Worm (Caenorhabditis elegans) whole organism, L2 larva: ENCODE results near the gene str-3.

Experiments used
- ceh-82 ChIP-seq: fragments of 150-350 bp; optimal IDR thresholded peaks from 2 replicates; lab custom pipeline; 2014; ENCODE audit warnings: missing biosample characterization, missing genetic modification characterization
- lin-39 ChIP-seq: fragments of 150-350 bp; optimal IDR thresholded peaks from 2 replicates; lab custom pipeline; 2014; ENCODE audit warnings: missing biosample characterization, missing genetic modification reagents, missing genetic modification characterization
- lsy-2 ChIP-seq, 2 experiments: fragments of 150-350 bp in 1 of 2; sonication (generic microtip) in 1 of 2; optimal IDR thresholded peaks; 2 replicates each; lab custom pipeline; 2014 to 2017; ENCODE audit warnings: missing biosample characterization in 2 of 2, missing genetic modification characterization in 2 of 2
- nhr-237 ChIP-seq: fragments of 150-350 bp; optimal IDR thresholded peaks from 2 replicates; lab custom pipeline; 2014; ENCODE audit warnings: missing biosample characterization, missing genetic modification characterization
- skn-1 ChIP-seq: sonication (generic microtip); optimal IDR thresholded peaks from 2 replicates; lab custom pipeline; 2017; ENCODE audit warnings: missing biosample characterization, missing genetic modification characterization
- sma-9 ChIP-seq, 2 experiments: fragments of 150-350 bp in 1 of 2; sonication (generic microtip) in 1 of 2; optimal IDR thresholded peaks; 2 replicates each; lab custom pipeline; 2014 to 2016; ENCODE audit warnings: missing genetic modification characterization in 2 of 2, mild to moderate bottlenecking in 1 of 2, missing biosample characterization in 1 of 2, missing compliant biosample characterization in 1 of 2, missing genetic modification reagents in 1 of 2, moderate library complexity in 1 of 2
- zag-1 ChIP-seq: fragments of 150-350 bp; optimal IDR thresholded peaks from 2 replicates; lab custom pipeline; 2014; ENCODE audit warnings: missing biosample characterization, missing genetic modification characterization

DNA sequence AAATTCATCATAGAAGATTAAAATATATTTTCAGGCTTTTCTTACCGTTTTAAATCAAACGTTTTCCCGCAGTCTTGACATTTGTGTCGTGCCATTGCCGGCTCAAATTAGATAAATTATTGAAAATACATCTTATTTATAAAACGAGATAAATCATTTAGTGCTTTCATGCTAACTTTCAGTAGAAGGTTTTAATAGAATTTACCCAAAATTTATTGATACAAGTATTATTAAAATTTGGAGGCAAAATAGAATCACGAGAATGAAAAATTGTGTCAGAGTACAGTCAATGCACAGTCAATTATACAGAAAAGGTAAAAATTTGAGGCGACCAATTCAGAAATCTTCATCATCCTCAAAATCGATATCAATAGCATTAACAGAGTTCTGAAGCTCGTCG lies 21.7 kb downstream of the str-3 start, which contains the start of gene Y5F2A.4:
- TF ChIP-seq lsy-2 (tag; optimal IDR thresholded peaks at IDR 0.05; lab: Kevin White, UChicago) (no peak), zag-1 (tag; lab: Kevin White, UChicago) (no peak), nhr-237 (tag; lab: Kevin White, UChicago) (no peak), lin-39 (no peak), skn-1 (tag; lab: Kevin White, UChicago) (no peak), ceh-82 (tag; lab: Kevin White, UChicago) (no peak), sma-9 (GFP tag; optimal IDR thresholded peaks at IDR 0.05; lab: Kevin White, UChicago) (no peak), sma-9 (tag; optimal IDR thresholded peaks at IDR 0.05; lab: Kevin White, UChicago) (no peak)
